Fruit fly (Drosophila melanogaster): ENCODE measurements around the gene IntS4.

DNA sequence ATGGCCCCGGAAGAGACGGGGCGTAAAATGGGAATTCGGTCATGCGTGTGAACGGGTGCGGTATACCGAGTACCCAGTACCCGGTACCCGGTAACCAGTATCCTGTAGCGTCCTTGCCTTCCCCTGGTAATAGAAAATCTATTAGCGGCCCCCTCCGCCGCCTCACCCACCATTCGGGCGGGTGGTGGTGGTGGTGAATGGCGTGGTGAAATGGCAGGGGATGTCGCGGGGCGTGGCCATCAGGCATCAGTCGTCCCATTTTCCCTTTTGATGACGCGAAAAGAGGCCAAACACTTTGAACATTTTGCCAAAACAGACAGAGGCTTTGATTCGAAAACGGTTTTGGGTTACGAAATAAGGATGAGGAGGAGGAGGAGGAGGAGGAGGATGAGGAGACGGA, 49.3 kb upstream of the IntS4 start:
- TF ChIP-seq usp (GFP tag; optimal IDR thresholded peaks at IDR 0.05) (no peak), Dll (optimal IDR thresholded peaks at IDR 0.05) (no peak)
